Fruit fly (Drosophila melanogaster): ENCODE measurements around the gene OdsH.

OdsH gene

dm6 chrX:17760522-17760921, 30.3 kb upstream of the OdsH start:
- peak; percentile 4 for TF ChIP-seq Jra (GFP tag; optimal IDR thresholded peaks at IDR 0.05)
- TF ChIP-seq Dif (GFP tag; optimal IDR thresholded peaks at IDR 0.05; ENCODE audit: partially characterized antibody): no peak
- TF ChIP-seq ey (GFP tag; optimal IDR thresholded peaks at IDR 0.05): peak; percentile 66
- no peak for TF ChIP-seq sage (GFP tag; optimal IDR thresholded peaks at IDR 0.05)
- peak; percentile 72 for TF ChIP-seq Sp1 (GFP tag; optimal IDR thresholded peaks at IDR 0.05)
- peak; percentile 61 for TF ChIP-seq br (GFP tag; optimal IDR thresholded peaks at IDR 0.05)
- TF ChIP-seq Hr78 (GFP tag; optimal IDR thresholded peaks at IDR 0.05): no peak
- TF ChIP-seq woc (GFP tag; optimal IDR thresholded peaks at IDR 0.05): peak; percentile 49
- TF ChIP-seq Hr83 (GFP tag; optimal IDR thresholded peaks at IDR 0.05; ENCODE audit: poor library complexity, severe bottlenecking): no peak
- peak; percentile 69 for TF ChIP-seq h (GFP tag; optimal IDR thresholded peaks at IDR 0.05)
- peak; percentile 46 for TF ChIP-seq Hnf4 (GFP tag; optimal IDR thresholded peaks at IDR 0.05)
- no peak for TF ChIP-seq jim (GFP tag; optimal IDR thresholded peaks at IDR 0.05)
- TF ChIP-seq psq (GFP tag; optimal IDR thresholded peaks at IDR 0.05): peak; percentile 40
- no peak for TF ChIP-seq CrebA (GFP tag; optimal IDR thresholded peaks at IDR 0.05; ENCODE audit: borderline replicate concordance)
- TF ChIP-seq OdsH (GFP tag; optimal IDR thresholded peaks at IDR 0.05): peak; percentile 89
- TF ChIP-seq rgr (GFP tag; optimal IDR thresholded peaks at IDR 0.05): peak; percentile 55
- no peak for TF ChIP-seq Vsx2 (GFP tag; optimal IDR thresholded peaks at IDR 0.05; ENCODE audit: partially characterized antibody)
- TF ChIP-seq Abd-B (GFP tag; optimal IDR thresholded peaks at IDR 0.05): no peak
- no peak for TF ChIP-seq lola (GFP tag; optimal IDR thresholded peaks at IDR 0.05)
- peak; percentile 76 for TF ChIP-seq fru (GFP tag; optimal IDR thresholded peaks at IDR 0.05)
- no peak for TF ChIP-seq dsf (GFP tag; optimal IDR thresholded peaks at IDR 0.05; ENCODE audit: borderline replicate concordance)
- TF ChIP-seq GATAd (GFP tag; optimal IDR thresholded peaks at IDR 0.05): no peak
- peak in 1 of 2 experiments; percentile 71 for TF ChIP-seq foxo (GFP tag; optimal IDR thresholded peaks at IDR 0.05)
- peak; percentile 53 for TF ChIP-seq HLH106 (tag; optimal IDR thresholded peaks at IDR 0.05)
- TF ChIP-seq Rel (GFP tag; optimal IDR thresholded peaks at IDR 0.05): no peak
- TF ChIP-seq Rel (tag; optimal IDR thresholded peaks at IDR 0.05): no peak
- no peak for TF ChIP-seq brk (GFP tag; optimal IDR thresholded peaks at IDR 0.05)
- TF ChIP-seq Myc (optimal IDR thresholded peaks at IDR 0.05): no peak
- peak; percentile 59 for TF ChIP-seq dmrt93B (GFP tag; optimal IDR thresholded peaks at IDR 0.05)
- TF ChIP-seq pan (optimal IDR thresholded peaks at IDR 0.05): no peak
- peak; percentile 47 for TF ChIP-seq tai (GFP tag; optimal IDR thresholded peaks at IDR 0.05)
- no peak for TF ChIP-seq sv (GFP tag; optimal IDR thresholded peaks at IDR 0.05)
- peak; percentile 15 for TF ChIP-seq CG32264 (GFP tag; optimal IDR thresholded peaks at IDR 0.05)
- no peak for TF ChIP-seq CG9705 (GFP tag; optimal IDR thresholded peaks at IDR 0.05)
- no peak for TF ChIP-seq Dfd (GFP tag; optimal IDR thresholded peaks at IDR 0.05)
- no peak for TF ChIP-seq N (GFP tag; optimal IDR thresholded peaks at IDR 0.05)
- TF ChIP-seq dl (GFP tag; optimal IDR thresholded peaks at IDR 0.05; ENCODE audit: insufficient read depth in 1 of 2, partially characterized antibody in 2 of 2): no peak
- no peak for TF ChIP-seq usp (GFP tag; optimal IDR thresholded peaks at IDR 0.05)
- no peak for TF ChIP-seq Mio (GFP tag; optimal IDR thresholded peaks at IDR 0.05)

dm6 chrX:17762270-17762669, 28.5 kb upstream of the OdsH start:
- TF ChIP-seq Rel (GFP tag; optimal IDR thresholded peaks at IDR 0.05) (no peak), Rel (tag; optimal IDR thresholded peaks at IDR 0.05) (no peak), Myc (optimal IDR thresholded peaks at IDR 0.05) (no peak), pan (optimal IDR thresholded peaks at IDR 0.05) (no peak), br (GFP tag; optimal IDR thresholded peaks at IDR 0.05) (no peak), CG32264 (GFP tag; optimal IDR thresholded peaks at IDR 0.05) (no peak), ey (GFP tag; optimal IDR thresholded peaks at IDR 0.05) (no peak), Vsx2 (GFP tag; optimal IDR thresholded peaks at IDR 0.05; ENCODE audit: partially characterized antibody) (no peak), Hnf4 (GFP tag; optimal IDR thresholded peaks at IDR 0.05) (no peak), fru (GFP tag; optimal IDR thresholded peaks at IDR 0.05) (no peak), Abd-B (GFP tag; optimal IDR thresholded peaks at IDR 0.05) (no peak)

dm6 chrX:17763622-17764021, 27.2 kb upstream of the OdsH start:
- TF ChIP-seq dsf (GFP tag; optimal IDR thresholded peaks at IDR 0.05; ENCODE audit: borderline replicate concordance) (no peak), Dfd (GFP tag; optimal IDR thresholded peaks at IDR 0.05) (peak; percentile 93)

All from whole organism, wandering third instar larva.